Fruit fly (Drosophila melanogaster): ENCODE measurements around the gene CG3552.

The CG3552 gene

DNA sequence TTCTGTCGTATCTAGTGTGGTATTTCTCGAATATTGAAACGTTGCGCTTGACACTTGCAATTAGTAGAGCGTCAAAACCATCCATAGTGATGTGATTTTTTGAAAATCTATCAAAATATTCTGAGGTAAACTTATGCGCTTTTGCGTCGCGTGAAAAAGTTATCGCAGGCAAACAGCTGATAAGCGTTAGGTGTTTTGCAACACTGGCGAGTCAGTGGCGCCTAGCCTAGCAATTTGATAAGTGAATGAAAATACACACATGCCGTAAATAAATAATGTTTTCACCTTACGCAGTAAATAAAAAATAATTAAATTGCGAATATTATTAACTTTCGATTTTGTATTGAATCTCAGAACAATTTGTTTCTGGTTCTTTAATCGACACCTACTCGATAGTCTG is 20.8 kb upstream of the CG3552 start, which contains the start of gene CG42526 (continued):
- TF ChIP-seq CG10543 (GFP tag; optimal IDR thresholded peaks at IDR 0.05), result no peak
- no peak for TF ChIP-seq kni (GFP tag; optimal IDR thresholded peaks at IDR 0.05)
- TF ChIP-seq odd (GFP tag; optimal IDR thresholded peaks at IDR 0.05), result no peak
- no peak for TF ChIP-seq jumu (GFP tag; optimal IDR thresholded peaks at IDR 0.05)
- peak; percentile 56 for TF ChIP-seq bab2 (GFP tag; optimal IDR thresholded peaks at IDR 0.05)
- no peak for TF ChIP-seq CG33557 (GFP tag; optimal IDR thresholded peaks at IDR 0.05)
- TF ChIP-seq al (GFP tag; IDR thresholded peaks at IDR 0.05), result no peak
- peak; percentile 24 for TF ChIP-seq NC2β (GFP tag; optimal IDR thresholded peaks at IDR 0.05)
- no peak for TF ChIP-seq CG18764 (GFP tag; optimal IDR thresholded peaks at IDR 0.05)
- TF ChIP-seq HLH4C (GFP tag; IDR thresholded peaks at IDR 0.05; ENCODE audit: partially characterized antibody), result peak; percentile 25; the same call in 1 of the 3 replicates
- TF ChIP-seq cad (GFP tag; optimal IDR thresholded peaks at IDR 0.05), result no peak
- no peak for TF ChIP-seq CG31441 (GFP tag; IDR thresholded peaks at IDR 0.05)
- TF ChIP-seq az2 (GFP tag; optimal IDR thresholded peaks at IDR 0.05), result peak; percentile 34
- no peak for TF ChIP-seq Hr78 (GFP tag; optimal IDR thresholded peaks at IDR 0.05)
- no peak for TF ChIP-seq Poxn (GFP tag; IDR thresholded peaks at IDR 0.05)
- TF ChIP-seq repo (GFP tag; optimal IDR thresholded peaks at IDR 0.05), result no peak
- TF ChIP-seq Atf6 (GFP tag; IDR thresholded peaks at IDR 0.05), result peak; percentile 63; the same call in 1 of the 2 replicates
- no peak for TF ChIP-seq CG18619 (GFP tag; optimal IDR thresholded peaks at IDR 0.05)
- no peak for TF ChIP-seq wor (GFP tag; IDR thresholded peaks at IDR 0.05)
- no peak for TF ChIP-seq CG9609 (GFP tag; optimal IDR thresholded peaks at IDR 0.05)
- TF ChIP-seq salm (tag; optimal IDR thresholded peaks at IDR 0.05), result no peak
- TF ChIP-seq pfk (GFP tag; optimal IDR thresholded peaks at IDR 0.05), result no peak
- no peak for TF ChIP-seq CG14667 (GFP tag; IDR thresholded peaks at IDR 0.05)
- TF ChIP-seq CG16815 (GFP tag; optimal IDR thresholded peaks at IDR 0.05), result no peak
- TF ChIP-seq row (GFP tag; IDR thresholded peaks at IDR 0.05), result peak; percentile 75
- TF ChIP-seq pnt (GFP tag; optimal IDR thresholded peaks at IDR 0.05), result no peak
- no peak for TF ChIP-seq CG12104 (GFP tag; optimal IDR thresholded peaks at IDR 0.05)
- TF ChIP-seq YL-1 (GFP tag; optimal IDR thresholded peaks at IDR 0.05), result peak; percentile 55
- TF ChIP-seq slp2 (GFP tag; optimal IDR thresholded peaks at IDR 0.05), result no peak
- TF ChIP-seq Taf1 (GFP tag; IDR thresholded peaks at IDR 0.05), result no peak; the same call in 1 of the 2 replicates
- peak; percentile 82 for TF ChIP-seq lilli (GFP tag; optimal IDR thresholded peaks at IDR 0.05)
- no peak for TF ChIP-seq gro (GFP tag; optimal IDR thresholded peaks at IDR 0.05)
- TF ChIP-seq btn (GFP tag; optimal IDR thresholded peaks at IDR 0.05), result no peak
- peak; percentile 6 for TF ChIP-seq fu2 (GFP tag; optimal IDR thresholded peaks at IDR 0.05)
- no peak for TF ChIP-seq CG31365 (tag; optimal IDR thresholded peaks at IDR 0.05)
- peak; percentile 93 for TF ChIP-seq Ets65A (GFP tag)
- no peak for TF ChIP-seq br (optimal IDR thresholded peaks at IDR 0.05)
- peak; percentile 31 for TF ChIP-seq NfI (GFP tag; optimal IDR thresholded peaks at IDR 0.05)
- peak; percentile 82 for TF ChIP-seq Sry-δ (GFP tag; optimal IDR thresholded peaks at IDR 0.05)
- TF ChIP-seq CG12071 (GFP tag; optimal IDR thresholded peaks at IDR 0.05), result no peak
- peak; percentile 7 for TF ChIP-seq CG13123 (GFP tag; optimal IDR thresholded peaks at IDR 0.05)
- TF ChIP-seq crp (GFP tag; optimal IDR thresholded peaks at IDR 0.05), result peak; percentile 56 to 90
- no peak for TF ChIP-seq CrebB (tag; optimal IDR thresholded peaks at IDR 0.05)
- no peak for TF ChIP-seq sug (tag; optimal IDR thresholded peaks at IDR 0.05)
- peak; percentile 27 for TF ChIP-seq Mes4 (GFP tag; optimal IDR thresholded peaks at IDR 0.05)
- TF ChIP-seq CG18599 (GFP tag; optimal IDR thresholded peaks at IDR 0.05), result peak; percentile 48
- TF ChIP-seq CG14860 (GFP tag; IDR thresholded peaks at IDR 0.05; ENCODE audit: partially characterized antibody), result no peak
- peak; percentile 33 for TF ChIP-seq CG11723 (GFP tag; optimal IDR thresholded peaks at IDR 0.05)
- TF ChIP-seq ttk (GFP tag; IDR thresholded peaks at IDR 0.05), result peak; percentile 12; the same call in 1 of the 2 replicates
- TF ChIP-seq Opbp (GFP tag; IDR thresholded peaks at IDR 0.05; ENCODE audit: partially characterized antibody), result 0 out of 3 replicates have a peak, but pooled peaks have one; percentile 47
- no peak for TF ChIP-seq Kr (GFP tag; optimal IDR thresholded peaks at IDR 0.05)
- TF ChIP-seq slbo (GFP tag; IDR thresholded peaks at IDR 0.05), result peak; percentile 76

All from whole organism, embryonic.